Worm (Caenorhabditis elegans) whole organism, late embryonic: ENCODE data around the gene syx-6.

Source experiments
- C08G9.2 ChIP-seq: sonication (generic microtip); optimal IDR thresholded peaks from 2 replicates; lab custom pipeline; 2016; ENCODE audit warnings: mild to moderate bottlenecking, missing genetic modification characterization, moderate library complexity, missing compliant biosample characterization
- C38D4.7 ChIP-seq: fragments of 200-800 bp; sonication (Bioruptor generic); optimal IDR thresholded peaks from 2 replicates; lab custom pipeline; 2018; ENCODE audit warnings: mild to moderate bottlenecking, missing genetic modification characterization, moderate library complexity, missing compliant biosample characterization
- F13H6.1 ChIP-seq: sonication (generic microtip); optimal IDR thresholded peaks from 2 replicates; lab custom pipeline; 2016; ENCODE audit warnings: missing genetic modification characterization, missing compliant biosample characterization
- K02D7.2 ChIP-seq: sonication (generic microtip); optimal IDR thresholded peaks from 2 replicates; lab custom pipeline; 2017; ENCODE audit warnings: mild to moderate bottlenecking, missing genetic modification characterization, missing compliant biosample characterization
- T23F11.4 ChIP-seq: fragments of 200-800 bp; sonication (Bioruptor generic); optimal IDR thresholded peaks from 2 replicates; lab custom pipeline; 2018; ENCODE audit warnings: mild to moderate bottlenecking, missing genetic modification characterization, missing compliant biosample characterization
- ahr-1 ChIP-seq: sonication (generic microtip); optimal IDR thresholded peaks from 2 replicates; lab custom pipeline; 2016; ENCODE audit warnings: missing genetic modification characterization, missing compliant biosample characterization
- ama-1 ChIP-seq: fragments of 150-350 bp; optimal IDR thresholded peaks from 2 replicates; lab custom pipeline; 2014
- ceh-14 ChIP-seq: sonication (generic microtip); optimal IDR thresholded peaks from 2 replicates; lab custom pipeline; 2016; ENCODE audit warnings: missing genotype, missing genetic modification characterization, missing compliant biosample characterization
- ceh-18 ChIP-seq: sonication (generic microtip); optimal IDR thresholded peaks from 2 replicates; lab custom pipeline; 2016; ENCODE audit warnings: missing genetic modification characterization, missing compliant biosample characterization
- ceh-19 ChIP-seq: fragments of 200-800 bp; sonication (Bioruptor generic); optimal IDR thresholded peaks from 2 replicates; lab custom pipeline; 2018; ENCODE audit warnings: mild to moderate bottlenecking, missing genetic modification characterization, missing compliant biosample characterization
- ceh-2 ChIP-seq: sonication (generic microtip); optimal IDR thresholded peaks from 2 replicates; lab custom pipeline; 2016; ENCODE audit warnings: missing genotype, missing genetic modification characterization, missing compliant biosample characterization
- ceh-22 ChIP-seq: sonication (generic microtip); optimal IDR thresholded peaks from 2 replicates; lab custom pipeline; 2017; ENCODE audit warnings: missing biosample characterization, missing genetic modification characterization
- ceh-31 ChIP-seq: sonication (generic microtip); optimal IDR thresholded peaks from 2 replicates; lab custom pipeline; 2016; ENCODE audit warnings: missing genetic modification characterization, missing compliant biosample characterization
- ceh-45 ChIP-seq: fragments of 200-800 bp; sonication (Bioruptor generic); IDR thresholded peaks from 2 replicates; pipeline ENCODE4 v1.3.6; 2022; ENCODE audit warnings: missing genetic modification reagents, missing genetic modification characterization, missing compliant biosample characterization
- ceh-48 ChIP-seq: sonication (generic microtip); optimal IDR thresholded peaks from 2 replicates; lab custom pipeline; 2016; ENCODE audit warnings: missing genetic modification characterization, inconsistent platforms, missing compliant biosample characterization
- elt-2 ChIP-seq: sonication (generic microtip); optimal IDR thresholded peaks from 2 replicates; lab custom pipeline; 2016; ENCODE audit warnings: missing genetic modification reagents, missing genetic modification characterization, missing compliant biosample characterization
- elt-4 ChIP-seq: sonication (generic microtip); optimal IDR thresholded peaks from 2 replicates; lab custom pipeline; 2016; ENCODE audit warnings: missing genetic modification characterization, missing compliant biosample characterization
- ets-4 ChIP-seq: sonication (generic microtip); optimal IDR thresholded peaks from 2 replicates; lab custom pipeline; 2016; ENCODE audit warnings: missing genetic modification characterization, missing compliant biosample characterization
- fax-1 ChIP-seq: sonication (generic microtip); optimal IDR thresholded peaks from 2 replicates; lab custom pipeline; 2016; ENCODE audit warnings: missing genotype, missing genetic modification characterization, missing compliant biosample characterization
- fkh-6 ChIP-seq: sonication (generic microtip); optimal IDR thresholded peaks from 2 replicates; lab custom pipeline; 2016; ENCODE audit warnings: missing genetic modification characterization, missing compliant biosample characterization
- gmeb-2 ChIP-seq: sonication (generic microtip); optimal IDR thresholded peaks from 2 replicates; lab custom pipeline; 2016; ENCODE audit warnings: missing genetic modification characterization, inconsistent platforms, missing compliant biosample characterization
- hlh-15 ChIP-seq: sonication (generic microtip); optimal IDR thresholded peaks from 2 replicates; lab custom pipeline; 2016; ENCODE audit warnings: missing genetic modification characterization, missing compliant biosample characterization
- lim-6 ChIP-seq: sonication (generic microtip); optimal IDR thresholded peaks from 2 replicates; lab custom pipeline; 2016; ENCODE audit warnings: missing genetic modification characterization, missing compliant biosample characterization
- madf-2 ChIP-seq: sonication (generic microtip); optimal IDR thresholded peaks from 2 replicates; lab custom pipeline; 2017; ENCODE audit warnings: missing genetic modification characterization, missing compliant biosample characterization
- nfya-1 ChIP-seq: sonication (generic microtip); optimal IDR thresholded peaks from 2 replicates; lab custom pipeline; 2017; ENCODE audit warnings: missing genetic modification characterization, mild to moderate bottlenecking, missing compliant biosample characterization, antibody characterized with exemption, moderate library complexity
- nhr-11 ChIP-seq: fragments of 150-350 bp; optimal IDR thresholded peaks from 2 replicates; lab custom pipeline; 2014; ENCODE audit warnings: missing biosample characterization, missing genetic modification characterization
- nhr-232 ChIP-seq: sonication (generic microtip); optimal IDR thresholded peaks from 2 replicates; lab custom pipeline; 2016; ENCODE audit warnings: missing genetic modification characterization, missing compliant biosample characterization
- npax-4 ChIP-seq: sonication (generic microtip); optimal IDR thresholded peaks from 2 replicates; lab custom pipeline; 2016; ENCODE audit warnings: missing genetic modification characterization, missing compliant biosample characterization
- pag-3 ChIP-seq: sonication (generic microtip); optimal IDR thresholded peaks from 2 replicates; lab custom pipeline; 2016; ENCODE audit warnings: missing compliant biosample characterization, missing genetic modification characterization, borderline replicate concordance
- pat-9 ChIP-seq: fragments of 200-800 bp; sonication (Bioruptor generic); optimal IDR thresholded peaks from 2 replicates; lab custom pipeline; 2018; ENCODE audit warnings: mild to moderate bottlenecking, missing genetic modification characterization, moderate library complexity, missing compliant biosample characterization
- pha-2 ChIP-seq: sonication (generic microtip); optimal IDR thresholded peaks from 2 replicates; lab custom pipeline; 2017; ENCODE audit warnings: mild to moderate bottlenecking, missing genetic modification characterization, missing compliant biosample characterization
- pha-4 ChIP-seq: fragments of 150-350 bp; optimal IDR thresholded peaks from 2 replicates; lab custom pipeline; 2018; ENCODE audit warnings: missing biosample characterization, missing genetic modification reagents, missing genetic modification characterization
- pqm-1 ChIP-seq: sonication (generic microtip); optimal IDR thresholded peaks from 2 replicates; lab custom pipeline; 2016; ENCODE audit warnings: missing genetic modification characterization, missing compliant biosample characterization
- pros-1 ChIP-seq: fragments of 150-350 bp; optimal IDR thresholded peaks from 2 replicates; lab custom pipeline; 2014; ENCODE audit warnings: missing biosample characterization, missing genetic modification reagents, missing genetic modification characterization
- ref-2 ChIP-seq: sonication (generic microtip); optimal IDR thresholded peaks from 2 replicates; lab custom pipeline; 2016; ENCODE audit warnings: missing genetic modification characterization, missing compliant biosample characterization
- sox-2 ChIP-seq: fragments of 200-800 bp; sonication (Bioruptor generic); IDR thresholded peaks from 2 replicates; pipeline ENCODE4 v1.3.6; 2022; ENCODE audit warnings: missing genetic modification reagents, missing genetic modification characterization, missing compliant biosample characterization
- sox-4 ChIP-seq: sonication (generic microtip); optimal IDR thresholded peaks from 2 replicates; lab custom pipeline; 2017; ENCODE audit warnings: mild to moderate bottlenecking, missing genetic modification characterization, inconsistent platforms, missing compliant biosample characterization
- tbx-2 ChIP-seq: sonication (generic microtip); optimal IDR thresholded peaks from 2 replicates; lab custom pipeline; 2016; ENCODE audit warnings: missing genetic modification characterization, missing compliant biosample characterization
- unc-3 ChIP-seq, 2 experiments: fragments of 200-800 bp in 1 of 2; sonication (Bioruptor generic) in 1 of 2; sonication (generic microtip) in 1 of 2; conservative IDR thresholded peaks in 1 of 2; optimal IDR thresholded peaks in 1 of 2; 2 replicates each; pipeline versions ENCODE4 v1.3.6 to Lab custom; 2016 to 2022; ENCODE audit warnings: missing compliant biosample characterization in 2 of 2, missing genetic modification characterization in 2 of 2, missing genetic modification reagents in 1 of 2
- unc-42 ChIP-seq: sonication (generic microtip); optimal IDR thresholded peaks from 2 replicates; lab custom pipeline; 2016; ENCODE audit warnings: missing genotype, missing genetic modification characterization, missing compliant biosample characterization
- unc-55 ChIP-seq: sonication (generic microtip); optimal IDR thresholded peaks from 2 replicates; lab custom pipeline; 2017; ENCODE audit warnings: missing biosample characterization, missing genetic modification reagents, missing genetic modification characterization
- unc-86 ChIP-seq: sonication (generic microtip); optimal IDR thresholded peaks from 2 replicates; lab custom pipeline; 2016; ENCODE audit warnings: missing genetic modification characterization, missing compliant biosample characterization

Gene syx-6

ce11 chrX:3118596-3119287 is 45.6 kb upstream of the syx-6 start (continued):
- TF ChIP-seq T23F11.4 (GFP tag; lab: Kevin White, UChicago), result no peak

ce11 chrX:3119606-3120005 is 44.7 kb upstream of the syx-6 start:
- TF ChIP-seq C08G9.2 (tag; lab: Kevin White, UChicago), result no peak
- no peak for TF ChIP-seq unc-3 (GFP tag; conservative IDR thresholded peaks at IDR 0.05; lab: Robert Waterston, UW)
- no peak for TF ChIP-seq unc-3 (tag; optimal IDR thresholded peaks at IDR 0.05; lab: Kevin White, UChicago)
- no peak for TF ChIP-seq madf-2 (tag; lab: Kevin White, UChicago)
- no peak for TF ChIP-seq unc-86 (tag; lab: Kevin White, UChicago)
- TF ChIP-seq ceh-48, result no peak
- no peak for TF ChIP-seq gmeb-2
- no peak for TF ChIP-seq pros-1 (tag; lab: Kevin White, UChicago)
- no peak for TF ChIP-seq ceh-18 (tag; lab: Kevin White, UChicago)
- TF ChIP-seq pat-9 (tag; lab: Kevin White, UChicago), result no peak
- no peak for TF ChIP-seq lim-6 (tag; lab: Kevin White, UChicago)
- TF ChIP-seq unc-55 (GFP tag; lab: Kevin White, UChicago), result no peak
- no peak for TF ChIP-seq ceh-2
- no peak for TF ChIP-seq pha-2 (tag; lab: Kevin White, UChicago)
- no peak for TF ChIP-seq pha-4
- TF ChIP-seq hlh-15, result no peak
- no peak for TF ChIP-seq ets-4 (tag; lab: Kevin White, UChicago)

- TF ChIP-seq nfya-1 (tag; lab: Kevin White, UChicago) (peak; percentile 19), unc-42 (tag; lab: Kevin White, UChicago) (peak; percentile 87), pqm-1 (tag; lab: Kevin White, UChicago) (no peak), ceh-48 (peak; percentile 70), unc-3 (GFP tag; conservative IDR thresholded peaks at IDR 0.05; lab: Robert Waterston, UW) (no peak), unc-3 (tag; optimal IDR thresholded peaks at IDR 0.05; lab: Kevin White, UChicago) (peak; percentile 20), ceh-31 (tag; lab: Kevin White, UChicago) (peak; percentile 61), ceh-14 (peak; percentile 33), tbx-2 (peak; percentile 6), ceh-22 (tag; lab: Kevin White, UChicago) (no peak)
Observed at ce11 chrX:3126233-3126632, 38.1 kb upstream of the syx-6 start.

- TF ChIP-seq sox-4 (tag; lab: Kevin White, UChicago) (no peak), F13H6.1 (tag; lab: Kevin White, UChicago) (no peak), elt-4 (tag; lab: Kevin White, UChicago) (no peak), C38D4.7 (GFP tag; lab: Kevin White, UChicago) (no peak), ceh-19 (GFP tag; lab: Kevin White, UChicago) (no peak)
Observed at ce11 chrX:3126979-3127378, 37.3 kb upstream of the syx-6 start, which contains the start of gene spc-1. TSS of gene spc-1 (minus strand) at chrX:3127079.

ce11 chrX:3127626-3128142 is 36.6 kb upstream of the syx-6 start:
- TF ChIP-seq T23F11.4 (GFP tag; lab: Kevin White, UChicago) (peak; percentile 72), sox-4 (tag; lab: Kevin White, UChicago) (peak; percentile 74), ama-1 (peak; percentile 33), ref-2 (tag; lab: Kevin White, UChicago) (peak; percentile 92), sox-2 (GFP tag; lab: Robert Waterston, UW) (peak; percentile 16; the same call in 1 of the 2 replicates), fkh-6 (tag; lab: Kevin White, UChicago) (peak; percentile 56), gmeb-2 (peak; percentile 17), nhr-11 (tag; lab: Kevin White, UChicago) (no peak), nhr-232 (tag; lab: Kevin White, UChicago) (peak; percentile 16), C08G9.2 (tag; lab: Kevin White, UChicago) (peak; percentile 47), pag-3 (tag; lab: Kevin White, UChicago) (peak; percentile 32), pat-9 (tag; lab: Kevin White, UChicago) (peak; percentile 62), npax-4 (no peak), unc-3 (GFP tag; conservative IDR thresholded peaks at IDR 0.05; lab: Robert Waterston, UW) (no peak; the same call in 1 of the 2 replicates), unc-3 (tag; optimal IDR thresholded peaks at IDR 0.05; lab: Kevin White, UChicago) (peak; percentile 43), ahr-1 (tag; lab: Kevin White, UChicago) (no peak), unc-55 (GFP tag; lab: Kevin White, UChicago) (peak; percentile 95), ceh-45 (GFP tag; lab: Robert Waterston, UW) (no peak), pha-4 (no peak), madf-2 (tag; lab: Kevin White, UChicago) (peak; percentile 31), elt-2 (tag; lab: Kevin White, UChicago) (peak; percentile 55), K02D7.2 (tag; lab: Kevin White, UChicago) (no peak), ceh-14 (peak; percentile 75), pros-1 (tag; lab: Kevin White, UChicago) (peak; percentile 93), fax-1 (tag; lab: Kevin White, UChicago) (peak; percentile 43)
